Fruit fly (Drosophila melanogaster): ENCODE measurements around the gene CG31975.

CG31975 gene

DNA sequence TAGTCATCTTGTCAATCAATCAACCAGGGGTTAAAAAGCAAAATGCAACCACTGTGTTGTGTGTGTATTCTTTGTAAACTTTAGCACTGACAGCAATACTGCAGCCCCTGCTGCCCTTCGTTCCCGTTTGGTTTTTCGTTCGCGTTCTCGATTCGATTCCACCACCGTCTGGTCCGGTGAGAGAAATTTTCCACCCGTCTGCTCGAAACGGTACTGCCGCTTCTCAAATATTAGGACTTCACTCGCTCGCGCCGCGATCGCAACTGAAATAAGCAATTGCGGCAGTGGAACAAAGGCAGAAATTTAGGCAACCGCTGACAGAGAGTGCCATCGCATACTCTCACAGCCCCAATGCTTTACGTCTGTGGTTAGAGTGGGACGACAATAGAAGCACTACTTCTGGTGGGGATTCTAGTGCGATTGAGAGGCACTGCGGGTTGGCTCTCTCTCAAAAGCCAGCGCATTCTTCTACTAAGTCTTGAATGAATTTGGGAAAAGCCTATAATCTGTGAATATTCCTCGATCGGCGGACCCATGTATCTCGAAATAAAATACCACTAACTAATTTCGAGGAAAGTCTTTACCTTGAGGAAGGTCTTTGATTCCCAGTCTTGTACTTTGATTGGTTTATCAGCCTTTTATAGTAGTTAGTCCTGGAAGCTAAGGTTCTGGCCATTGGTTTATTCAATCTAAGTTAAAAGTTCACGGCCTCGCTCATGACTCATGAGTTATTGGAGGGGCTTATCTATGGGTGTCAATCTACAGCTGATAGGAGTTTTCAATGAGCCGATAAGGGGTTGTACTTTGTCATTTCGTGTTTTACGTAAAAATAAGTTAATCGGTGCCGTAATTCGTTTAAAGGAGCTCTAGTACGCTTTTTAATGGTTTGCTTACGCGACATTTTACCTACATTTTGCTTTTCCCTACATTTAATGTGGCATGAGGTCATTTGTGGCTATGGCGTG lies 11.5 kb downstream of the CG31975 start (continued):
- TF ChIP-seq CG3726 (GFP tag; IDR thresholded peaks at IDR 0.05) = no peak
- TF ChIP-seq az2 (GFP tag; optimal IDR thresholded peaks at IDR 0.05) = no peak
- TF ChIP-seq CG4328 (GFP tag; optimal IDR thresholded peaks at IDR 0.05) = peak; percentile 15
- TF ChIP-seq Dip2 (GFP tag; IDR thresholded peaks at IDR 0.05) = no peak
- no peak for TF ChIP-seq CG7928 (GFP tag; optimal IDR thresholded peaks at IDR 0.05)
- TF ChIP-seq Hr3 (GFP tag; optimal IDR thresholded peaks at IDR 0.05) = no peak
- TF ChIP-seq emc (GFP tag; optimal IDR thresholded peaks at IDR 0.05) = no peak
- no peak for TF ChIP-seq da (GFP tag; optimal IDR thresholded peaks at IDR 0.05)
- no peak for TF ChIP-seq CG17612 (GFP tag; IDR thresholded peaks at IDR 0.05)
- peak; percentile 56 for TF ChIP-seq HLHmδ (GFP tag; optimal IDR thresholded peaks at IDR 0.05)
- TF ChIP-seq CrebB (tag; optimal IDR thresholded peaks at IDR 0.05) = peak; percentile 73
- no peak for TF ChIP-seq lov (optimal IDR thresholded peaks at IDR 0.05)
- 0 out of 3 replicates have a peak, but pooled peaks have one; percentile 46 for TF ChIP-seq lov (GFP tag; IDR thresholded peaks at IDR 0.05)
- 0 out of 2 replicates have a peak, but pooled peaks have one; percentile 50 for TF ChIP-seq CG11696 (GFP tag; IDR thresholded peaks at IDR 0.05)
- TF ChIP-seq CG8924 (tag; optimal IDR thresholded peaks at IDR 0.05) = peak; percentile 53
- no peak for TF ChIP-seq CG12942 (GFP tag; optimal IDR thresholded peaks at IDR 0.05)
- 0 out of 3 replicates have a peak, but pooled peaks have one; percentile 36 for TF ChIP-seq CG7963 (GFP tag; IDR thresholded peaks at IDR 0.05; ENCODE audit: partially characterized antibody)
- TF ChIP-seq CG10654 (GFP tag; optimal IDR thresholded peaks at IDR 0.05) = no peak
- TF ChIP-seq NFAT (GFP tag; IDR thresholded peaks at IDR 0.05) = peak; percentile 95
- TF ChIP-seq CG12236 (GFP tag; optimal IDR thresholded peaks at IDR 0.05) = no peak
- TF ChIP-seq Nf-YB (GFP tag; optimal IDR thresholded peaks at IDR 0.05) = peak; percentile 50
- TF ChIP-seq CG10543 (GFP tag; optimal IDR thresholded peaks at IDR 0.05) = peak; percentile 90
- 0 out of 2 replicates have a peak, but pooled peaks have one; percentile 12 for TF ChIP-seq CG6272 (GFP tag; IDR thresholded peaks at IDR 0.05)
- no peak for TF ChIP-seq lola (GFP tag; optimal IDR thresholded peaks at IDR 0.05)
- TF ChIP-seq CG18011 (GFP tag; optimal IDR thresholded peaks at IDR 0.05) = no peak
- no peak for TF ChIP-seq CG12744 (GFP tag; optimal IDR thresholded peaks at IDR 0.05)
- TF ChIP-seq insv (GFP tag; optimal IDR thresholded peaks at IDR 0.05) = peak in 1 of 2 experiments; percentile 8
- TF ChIP-seq fd96Cb (tag; optimal IDR thresholded peaks at IDR 0.05) = no peak
- TF ChIP-seq CG31441 (GFP tag; IDR thresholded peaks at IDR 0.05) = peak; percentile 38; the same call in 1 of the 2 replicates
- peak; percentile 60 for TF ChIP-seq CG17568 (GFP tag; optimal IDR thresholded peaks at IDR 0.05)
- TF ChIP-seq Elba2 (GFP tag; optimal IDR thresholded peaks at IDR 0.05) = no peak
- TF ChIP-seq CG7357 (GFP tag; IDR thresholded peaks at IDR 0.05) = no peak
- 0 out of 2 replicates have a peak, but pooled peaks have one; percentile 33 for TF ChIP-seq CG4360 (GFP tag; IDR thresholded peaks at IDR 0.05)
- 0 out of 2 replicates have a peak, but pooled peaks have one; percentile 52 for TF ChIP-seq CG16779 (GFP tag; IDR thresholded peaks at IDR 0.05)
- TF ChIP-seq h (optimal IDR thresholded peaks at IDR 0.05) = no peak
- peak; percentile 67 for TF ChIP-seq nerfin-1 (tag; optimal IDR thresholded peaks at IDR 0.05)
- TF ChIP-seq tup (GFP tag; optimal IDR thresholded peaks at IDR 0.05) = no peak
- no peak for TF ChIP-seq Bdp1 (GFP tag; optimal IDR thresholded peaks at IDR 0.05)
- TF ChIP-seq CG10209 (GFP tag; optimal IDR thresholded peaks at IDR 0.05) = no peak
- TF ChIP-seq CG3995 (GFP tag; optimal IDR thresholded peaks at IDR 0.05) = no peak
- no peak for TF ChIP-seq CG4282 (GFP tag; optimal IDR thresholded peaks at IDR 0.05)
- TF ChIP-seq CG12155 (GFP tag; optimal IDR thresholded peaks at IDR 0.05) = peak; percentile 34
- TF ChIP-seq fd102C (GFP tag; optimal IDR thresholded peaks at IDR 0.05) = no peak
- no peak for TF ChIP-seq Sox100B (GFP tag; optimal IDR thresholded peaks at IDR 0.05)
- TF ChIP-seq Blimp-1 (GFP tag; optimal IDR thresholded peaks at IDR 0.05) = peak; percentile 20
- peak; percentile 11 for TF ChIP-seq dm (GFP tag; optimal IDR thresholded peaks at IDR 0.05)
- TF ChIP-seq CG12391 (tag; optimal IDR thresholded peaks at IDR 0.05) = peak; percentile 29
- no peak for TF ChIP-seq CG8478 (optimal IDR thresholded peaks at IDR 0.05)
- no peak for TF ChIP-seq CG1233 (GFP tag; optimal IDR thresholded peaks at IDR 0.05)
